Fruit fly (Drosophila melanogaster): ENCODE measurements around the gene CG13895.
A peak's percentile ranks its signal among the peaks of the same experiment; 100 is the strongest.

Gene CG13895

dm6 chr3L:749199-749538 lies 41.2 kb upstream of the CG13895 start, which contains the start of gene emc (continued):
- peak; percentile 57 for TF ChIP-seq HHEX (GFP tag; optimal IDR thresholded peaks at IDR 0.05)
- TF ChIP-seq CG1792 (GFP tag; optimal IDR thresholded peaks at IDR 0.05), result no peak
- TF ChIP-seq CG7372 (GFP tag; IDR thresholded peaks at IDR 0.05), result no peak
- peak; percentile 32 for TF ChIP-seq Max (GFP tag; optimal IDR thresholded peaks at IDR 0.05)
- TF ChIP-seq Neu2 (GFP tag; optimal IDR thresholded peaks at IDR 0.05; ENCODE audit: borderline replicate concordance), result no peak
- TF ChIP-seq br (optimal IDR thresholded peaks at IDR 0.05), result no peak
- peak; percentile 68; the same call in 1 of the 2 replicates for TF ChIP-seq Awh (GFP tag; IDR thresholded peaks at IDR 0.05)
- no peak for TF ChIP-seq CG1832 (GFP tag; optimal IDR thresholded peaks at IDR 0.05)
- TF ChIP-seq CG4360 (GFP tag; IDR thresholded peaks at IDR 0.05), result peak; percentile 60; the same call in 1 of the 2 replicates
- TF ChIP-seq CG4617 (GFP tag; optimal IDR thresholded peaks at IDR 0.05; ENCODE audit: borderline replicate concordance), result no peak
- TF ChIP-seq CG15696 (tag; optimal IDR thresholded peaks at IDR 0.05), result no peak
- TF ChIP-seq zfh1 (GFP tag; IDR thresholded peaks at IDR 0.05), result peak; percentile 73
- no peak for TF ChIP-seq CG2116 (GFP tag; optimal IDR thresholded peaks at IDR 0.05)
- TF ChIP-seq Sox102F (GFP tag; optimal IDR thresholded peaks at IDR 0.05), result no peak
- peak; percentile 24; the same call in 1 of the 2 replicates for TF ChIP-seq CG4730 (GFP tag; IDR thresholded peaks at IDR 0.05)
- TF ChIP-seq al (GFP tag; IDR thresholded peaks at IDR 0.05), result no peak
- TF ChIP-seq CG9215 (GFP tag; IDR thresholded peaks at IDR 0.05), result no peak
- peak; percentile 68 for TF ChIP-seq Vsx1 (GFP tag; optimal IDR thresholded peaks at IDR 0.05)
- TF ChIP-seq Doc2 (GFP tag; IDR thresholded peaks at IDR 0.05), result no peak
- TF ChIP-seq sim (GFP tag; IDR thresholded peaks at IDR 0.05), result no peak
- TF ChIP-seq dan (GFP tag; IDR thresholded peaks at IDR 0.05), result no peak
- TF ChIP-seq CG9437 (GFP tag; optimal IDR thresholded peaks at IDR 0.05), result no peak
- TF ChIP-seq CG6689 (GFP tag; IDR thresholded peaks at IDR 0.05), result no peak
- TF ChIP-seq fd64A (GFP tag; optimal IDR thresholded peaks at IDR 0.05), result peak; percentile 57
- TF ChIP-seq NfI (GFP tag; optimal IDR thresholded peaks at IDR 0.05), result peak; percentile 24
- no peak for TF ChIP-seq phol (tag; optimal IDR thresholded peaks at IDR 0.05)
- TF ChIP-seq eyg (GFP tag; optimal IDR thresholded peaks at IDR 0.05), result no peak
- TF ChIP-seq stwl (tag; optimal IDR thresholded peaks at IDR 0.05), result peak; percentile 21
- peak; percentile 13 for TF ChIP-seq CG13775 (GFP tag; optimal IDR thresholded peaks at IDR 0.05)
- peak; percentile 14 for TF ChIP-seq CG10274 (GFP tag; optimal IDR thresholded peaks at IDR 0.05)
- TF ChIP-seq Elba2 (GFP tag; optimal IDR thresholded peaks at IDR 0.05), result no peak
- TF ChIP-seq dm (GFP tag; optimal IDR thresholded peaks at IDR 0.05), result no peak
- no peak for TF ChIP-seq Blimp-1 (GFP tag; optimal IDR thresholded peaks at IDR 0.05)
- peak; percentile 38 for TF ChIP-seq Dek (tag; optimal IDR thresholded peaks at IDR 0.05)
- peak; percentile 43 for TF ChIP-seq CG15601 (tag; optimal IDR thresholded peaks at IDR 0.05)
- peak; percentile 4 for TF ChIP-seq MESR4 (GFP tag; optimal IDR thresholded peaks at IDR 0.05)
- no peak for TF ChIP-seq Six4 (GFP tag; optimal IDR thresholded peaks at IDR 0.05)
- TF ChIP-seq slbo (GFP tag; IDR thresholded peaks at IDR 0.05), result peak; percentile 55
- TF ChIP-seq H2.0 (GFP tag; IDR thresholded peaks at IDR 0.05), result no peak
- TF ChIP-seq B-H1 (GFP tag; IDR thresholded peaks at IDR 0.05), result no peak; the same call in 2 of the 3 replicates
- no peak for TF ChIP-seq Dp (GFP tag; optimal IDR thresholded peaks at IDR 0.05)
- TF ChIP-seq grn (GFP tag; optimal IDR thresholded peaks at IDR 0.05), result peak; percentile 22
- TF ChIP-seq CG10431 (GFP tag; optimal IDR thresholded peaks at IDR 0.05), result peak; percentile 67
- TF ChIP-seq CG3838 (GFP tag; optimal IDR thresholded peaks at IDR 0.05), result no peak
- TF ChIP-seq CG4404 (GFP tag; IDR thresholded peaks at IDR 0.05), result no peak
- peak; percentile 50 for TF ChIP-seq cwo (GFP tag; optimal IDR thresholded peaks at IDR 0.05)
- peak; percentile 38 for TF ChIP-seq tin (GFP tag; optimal IDR thresholded peaks at IDR 0.05)
- TF ChIP-seq p53 (GFP tag; optimal IDR thresholded peaks at IDR 0.05), result no peak
- no peak for TF ChIP-seq Dref (GFP tag; IDR thresholded peaks at IDR 0.05)
- peak; percentile 32 for TF ChIP-seq vfl (GFP tag; optimal IDR thresholded peaks at IDR 0.05)
- no peak for TF ChIP-seq gt (GFP tag; IDR thresholded peaks at IDR 0.05)
- peak; percentile 75 for TF ChIP-seq scrt (GFP tag; optimal IDR thresholded peaks at IDR 0.05)

Measured in whole organism, embryonic.